Worm (Caenorhabditis elegans) whole organism, L1 larva: Measurements from ENCODE around the gene fbxc-31.

ENCODE experiments used
- C04F5.9 ChIP-seq: sonication (generic microtip); optimal IDR thresholded peaks from 2 replicates; lab custom pipeline; 2016; ENCODE audit warnings: missing genetic modification characterization, missing compliant biosample characterization
- C16A3.4 ChIP-seq: fragments of 150-350 bp; optimal IDR thresholded peaks from 2 replicates; lab custom pipeline; 2014; ENCODE audit warnings: missing biosample characterization, missing genetic modification characterization
- F16B12.6 ChIP-seq: fragments of 150-350 bp; optimal IDR thresholded peaks from 2 replicates; lab custom pipeline; 2014; ENCODE audit warnings: missing biosample characterization, missing genetic modification characterization
- aha-1 ChIP-seq: fragments of 150-350 bp; optimal IDR thresholded peaks from 2 replicates; lab custom pipeline; 2014; ENCODE audit warnings: missing biosample characterization, missing genetic modification characterization
- alr-1 ChIP-seq: fragments of 200-800 bp; sonication (Bioruptor generic); optimal IDR thresholded peaks from 2 replicates; lab custom pipeline; 2018; ENCODE audit warnings: borderline replicate concordance, mild to moderate bottlenecking, missing genetic modification characterization, missing compliant biosample characterization
- ama-1 ChIP-seq: fragments of 150-350 bp; optimal IDR thresholded peaks from 2 replicates; lab custom pipeline; 2014
- ceh-82 ChIP-seq, 3 experiments: fragments of 150-350 bp in 1 of 3; sonication (generic microtip) in 2 of 3; optimal IDR thresholded peaks; 2 replicates each; lab custom pipeline; 2014 to 2017; ENCODE audit warnings: missing biosample characterization in 3 of 3, missing genetic modification characterization in 3 of 3
- ceh-88 ChIP-seq: fragments of 200-800 bp; sonication (Bioruptor generic); IDR thresholded peaks from 2 replicates; pipeline ENCODE4 v1.3.6; 2022; ENCODE audit warnings: missing genetic modification characterization, missing compliant biosample characterization
- ceh-90 ChIP-seq: sonication (generic microtip); optimal IDR thresholded peaks from 2 replicates; lab custom pipeline; 2016; ENCODE audit warnings: missing genetic modification characterization, missing compliant biosample characterization
- ces-1 ChIP-seq: fragments of 150-350 bp; optimal IDR thresholded peaks from 2 replicates; lab custom pipeline; 2014; ENCODE audit warnings: missing biosample characterization, missing genetic modification reagents, missing genetic modification characterization
- dpl-1 ChIP-seq, 3 experiments: fragments of 150-350 bp in 2 of 3; sonication (generic microtip) in 1 of 3; optimal IDR thresholded peaks; 2 replicates each; lab custom pipeline; 2014 to 2017; ENCODE audit warnings: missing biosample characterization in 3 of 3, missing genetic modification characterization in 3 of 3, missing genetic modification reagents in 3 of 3
- dsc-1 ChIP-seq: sonication (generic microtip); optimal IDR thresholded peaks from 2 replicates; lab custom pipeline; 2016; ENCODE audit warnings: mild to moderate bottlenecking, missing genetic modification characterization, missing compliant biosample characterization
- efl-1 ChIP-seq, 4 experiments: fragments of 150-350 bp; optimal IDR thresholded peaks in 3 of 4; peaks in 1 of 4; 1 replicate in 1 of 4; 2 replicates in 3 of 4; lab custom pipeline; 2014; ENCODE audit warnings: missing biosample characterization in 2 of 4, missing genetic modification characterization in 2 of 4, missing genetic modification reagents in 2 of 4
- efl-3 ChIP-seq: fragments of 200-800 bp; sonication (Bioruptor generic); optimal IDR thresholded peaks from 2 replicates; lab custom pipeline; 2018; ENCODE audit warnings: mild to moderate bottlenecking, missing genetic modification characterization, missing compliant biosample characterization
- egl-27 ChIP-seq, 2 experiments: fragments of 150-350 bp in 1 of 2; sonication (generic microtip); optimal IDR thresholded peaks; 3 replicates each; lab custom pipeline; 2017 to 2018; ENCODE audit warnings: missing biosample characterization in 2 of 2, missing genetic modification characterization in 2 of 2, missing genetic modification reagents in 2 of 2
- elt-2 ChIP-seq: sonication (generic microtip); optimal IDR thresholded peaks from 2 replicates; lab custom pipeline; 2016; ENCODE audit warnings: missing genetic modification characterization, mild to moderate bottlenecking, inconsistent platforms, missing compliant biosample characterization, missing genetic modification reagents
- fkh-8 ChIP-seq: sonication (generic microtip); optimal IDR thresholded peaks from 2 replicates; lab custom pipeline; 2016; ENCODE audit warnings: mild to moderate bottlenecking, missing genetic modification characterization, missing compliant biosample characterization
- hlh-4 ChIP-seq: sonication (generic microtip); optimal IDR thresholded peaks from 2 replicates; lab custom pipeline; 2016; ENCODE audit warnings: mild to moderate bottlenecking, missing genetic modification characterization, missing compliant biosample characterization
- hpl-2 ChIP-seq: fragments of 150-350 bp; optimal IDR thresholded peaks from 2 replicates; lab custom pipeline; 2014; ENCODE audit warnings: missing biosample characterization, missing genetic modification reagents, missing genetic modification characterization
- isw-1 ChIP-seq: fragments of 200-800 bp; sonication (Bioruptor generic); IDR thresholded peaks from 2 replicates; pipeline ENCODE4 v1.3.6; 2022; ENCODE audit warnings: missing genetic modification characterization, missing compliant biosample characterization
- lsy-2 ChIP-seq, 2 experiments: fragments of 150-350 bp; optimal IDR thresholded peaks; 2 replicates each; lab custom pipeline; 2014; ENCODE audit warnings: missing biosample characterization in 2 of 2, missing genetic modification characterization in 2 of 2
- mab-9 ChIP-seq: fragments of 200-800 bp; sonication (Bioruptor generic); IDR thresholded peaks from 2 replicates; pipeline ENCODE4 v1.3.6; 2022; ENCODE audit warnings: missing genetic modification reagents, missing genetic modification characterization, missing compliant biosample characterization
- mef-2 ChIP-seq: fragments of 150-350 bp; optimal IDR thresholded peaks from 2 replicates; lab custom pipeline; 2014; ENCODE audit warnings: missing biosample characterization, missing genetic modification characterization
- mep-1 ChIP-seq: fragments of 150-350 bp; optimal IDR thresholded peaks from 2 replicates; lab custom pipeline; 2014; ENCODE audit warnings: missing biosample characterization, missing genetic modification characterization
- nhr-11 ChIP-seq: fragments of 150-350 bp; optimal IDR thresholded peaks from 2 replicates; lab custom pipeline; 2014; ENCODE audit warnings: missing biosample characterization, missing genetic modification characterization
- nhr-19 ChIP-seq: fragments of 200-800 bp; sonication (Bioruptor generic); conservative IDR thresholded peaks from 2 replicates; pipeline ENCODE4 v1.3.6; 2022; ENCODE audit warnings: missing genetic modification characterization, missing compliant biosample characterization
- nhr-20 ChIP-seq: sonication (generic microtip); optimal IDR thresholded peaks from 2 replicates; lab custom pipeline; 2016; ENCODE audit warnings: mild to moderate bottlenecking, missing genetic modification characterization, missing compliant biosample characterization
- nhr-237 ChIP-seq: fragments of 150-350 bp; optimal IDR thresholded peaks from 2 replicates; lab custom pipeline; 2014; ENCODE audit warnings: missing biosample characterization, missing genetic modification characterization
- nhr-47 ChIP-seq: sonication (generic microtip); optimal IDR thresholded peaks from 2 replicates; lab custom pipeline; 2016; ENCODE audit warnings: mild to moderate bottlenecking, missing genetic modification characterization, moderate library complexity, missing compliant biosample characterization
- nhr-76 ChIP-seq: sonication (generic microtip); optimal IDR thresholded peaks from 2 replicates; lab custom pipeline; 2017; ENCODE audit warnings: missing biosample characterization, missing genetic modification characterization
- nhr-77 ChIP-seq: fragments of 150-350 bp; optimal IDR thresholded peaks from 2 replicates; lab custom pipeline; 2014; ENCODE audit warnings: missing biosample characterization, missing genetic modification characterization
- pax-3 ChIP-seq: fragments of 200-800 bp; sonication (Bioruptor generic); optimal IDR thresholded peaks from 2 replicates; lab custom pipeline; 2018; ENCODE audit warnings: mild to moderate bottlenecking, missing genetic modification characterization, moderate library complexity, missing compliant biosample characterization
- skn-1 ChIP-seq: fragments of 150-350 bp; optimal IDR thresholded peaks from 2 replicates; lab custom pipeline; 2014; ENCODE audit warnings: missing biosample characterization, missing genetic modification characterization
- snpc-4 ChIP-seq: fragments of 150-350 bp; optimal IDR thresholded peaks from 2 replicates; lab custom pipeline; 2014; ENCODE audit warnings: missing biosample characterization, missing genetic modification characterization
- sup-37 ChIP-seq: fragments of 200-800 bp; sonication (Bioruptor generic); optimal IDR thresholded peaks from 2 replicates; lab custom pipeline; 2018; ENCODE audit warnings: mild to moderate bottlenecking, missing genetic modification characterization, missing compliant biosample characterization
- swsn-7 ChIP-seq: sonication (generic microtip); optimal IDR thresholded peaks from 2 replicates; lab custom pipeline; 2016; ENCODE audit warnings: missing genetic modification characterization, missing compliant biosample characterization
- tbx-2 ChIP-seq: sonication (generic microtip); optimal IDR thresholded peaks from 2 replicates; lab custom pipeline; 2016; ENCODE audit warnings: missing genetic modification characterization, missing compliant biosample characterization
- unc-86 ChIP-seq: sonication (generic microtip); optimal IDR thresholded peaks from 2 replicates; lab custom pipeline; 2016; ENCODE audit warnings: missing genetic modification characterization, missing compliant biosample characterization
- vab-15 ChIP-seq: sonication (generic microtip); optimal IDR thresholded peaks from 2 replicates; lab custom pipeline; 2017; ENCODE audit warnings: missing genotype, mild to moderate bottlenecking, missing genetic modification characterization, missing compliant biosample characterization
- ztf-4 ChIP-seq: fragments of 150-350 bp; optimal IDR thresholded peaks from 2 replicates; lab custom pipeline; 2014; ENCODE audit warnings: missing biosample characterization, missing genetic modification characterization

The fbxc-31 gene

ce11 chrII:911680-912079 lies at the start of gene fbxc-31:
Gene fbxc-31, plus strand, starts transcription at chrII:911980.
- TF ChIP-seq efl-1 (optimal IDR thresholded peaks at IDR 0.05; lab: Kevin White, UChicago) (no peak), efl-1 (GFP tag; optimal IDR thresholded peaks at IDR 0.05 in 1 of 2; lab: Kevin White, UChicago) (peak in 1 of 2 experiments; percentile 15), hpl-2 (GFP tag; lab: Kevin White, UChicago) (no peak)
- TF ChIP-seq, all 84 proteins: peak for 1

- TF ChIP-seq lsy-2 (tag; optimal IDR thresholded peaks at IDR 0.05; lab: Kevin White, UChicago) (no peak), sup-37 (no peak), efl-3 (no peak), C04F5.9 (tag; lab: Kevin White, UChicago) (no peak)
- TF ChIP-seq, all 84 proteins: peak for 0
Observed at ce11 chrII:866801-867200, 45.0 kb upstream of the fbxc-31 start, which contains the start of gene Y46B2A.3. Gene Y46B2A.3, minus strand, starts transcription at chrII:866901.

ce11 chrII:868240-868864 lies 43.4 kb upstream of the fbxc-31 start, which contains the start of gene fbxc-51:
Gene fbxc-51, plus strand, starts transcription at chrII:868814.
- TF ChIP-seq dpl-1 (GFP tag; optimal IDR thresholded peaks at IDR 0.05; lab: Kevin White, UChicago): no peak
- TF ChIP-seq ceh-88: no peak
- TF ChIP-seq C16A3.4: no peak
- no peak for TF ChIP-seq nhr-237 (tag; lab: Kevin White, UChicago)
- TF ChIP-seq ceh-82 (tag; optimal IDR thresholded peaks at IDR 0.05; lab: Kevin White, UChicago): no peak
- TF ChIP-seq, all 84 proteins: peak for 0

- TF ChIP-seq nhr-19 (GFP tag; lab: Robert Waterston, UW) (no peak), mef-2 (no peak), efl-1 (optimal IDR thresholded peaks at IDR 0.05; lab: Kevin White, UChicago) (no peak), efl-1 (GFP tag; optimal IDR thresholded peaks at IDR 0.05 in 1 of 2; lab: Kevin White, UChicago) (peak in 1 of 2 experiments; percentile 3)
Observed at ce11 chrII:869316-869715, 42.5 kb upstream of the fbxc-31 start.

- TF ChIP-seq nhr-77 (no peak), pax-3 (tag; lab: Kevin White, UChicago) (no peak), dsc-1 (tag; lab: Kevin White, UChicago) (peak; percentile 15), isw-1 (no peak), nhr-47 (tag; lab: Kevin White, UChicago) (peak; percentile 55), mab-9 (GFP tag; lab: Robert Waterston, UW) (no peak), skn-1 (tag; lab: Kevin White, UChicago) (peak; percentile 42), ceh-88 (no peak), snpc-4 (tag; lab: Kevin White, UChicago) (peak; percentile 40), efl-3 (no peak), dpl-1 (GFP tag; optimal IDR thresholded peaks at IDR 0.05; lab: Kevin White, UChicago) (peak; percentile 45 to 69 (median 48)), F16B12.6 (peak; percentile 47), egl-27 (tag; optimal IDR thresholded peaks at IDR 0.05; lab: Kevin White, UChicago) (no peak), fkh-8 (peak; percentile 22), alr-1 (no peak), swsn-7 (tag; lab: Kevin White, UChicago) (peak; percentile 37), mep-1 (tag; lab: Kevin White, UChicago) (peak; percentile 75), elt-2 (tag; lab: Kevin White, UChicago) (no peak), ces-1 (GFP tag; lab: Kevin White, UChicago) (no peak), vab-15 (tag; lab: Kevin White, UChicago) (no peak), aha-1 (tag; lab: Kevin White, UChicago) (no peak), nhr-20 (tag; lab: Kevin White, UChicago) (peak; percentile 26), mef-2 (no peak), hlh-4 (tag; lab: Kevin White, UChicago) (no peak), ama-1 (lab: Kevin White, UChicago) (no peak), nhr-11 (tag; lab: Kevin White, UChicago) (no peak), ceh-90 (tag; lab: Kevin White, UChicago) (no peak), unc-86 (tag; lab: Kevin White, UChicago) (no peak), nhr-76 (tag; lab: Kevin White, UChicago) (no peak), efl-1 (optimal IDR thresholded peaks at IDR 0.05; lab: Kevin White, UChicago) (peak; percentile 56), efl-1 (GFP tag; optimal IDR thresholded peaks at IDR 0.05 in 1 of 2; lab: Kevin White, UChicago) (peak; percentile 67 to 95), nhr-19 (GFP tag; lab: Robert Waterston, UW) (peak; percentile 23; the same call in 1 of the 2 replicates), tbx-2 (tag; lab: Kevin White, UChicago) (peak; percentile 16), ztf-4 (tag; lab: Kevin White, UChicago) (no peak), sup-37 (no peak)
Observed at ce11 chrII:872993-873787, 38.6 kb upstream of the fbxc-31 start, which contains the start of gene alg-2. Gene alg-2, plus strand, starts transcription at chrII:873212.
